Worm (Caenorhabditis elegans) whole organism, young adult: ENCODE measurements around the gene set-2.

Source experiments
- ZK185.1 ChIP-seq: sonication (generic microtip); optimal IDR thresholded peaks from 2 replicates; lab custom pipeline; 2016; ENCODE audit warnings: mild to moderate bottlenecking, missing genetic modification characterization, missing compliant biosample characterization; ENCODE audit not compliant: poor library complexity, severe bottlenecking
- ama-1 ChIP-seq, 3 experiments: fragments of 150-350 bp in 1 of 3; sonication (generic microtip) in 2 of 3; optimal IDR thresholded peaks; 2 replicates each; lab custom pipeline; 2014 to 2018; ENCODE audit warnings: missing biosample characterization in 2 of 3, missing genetic modification characterization in 2 of 3, missing genetic modification reagents in 2 of 3
- athp-1 ChIP-seq: sonication (generic microtip); optimal IDR thresholded peaks from 2 replicates; lab custom pipeline; 2017; ENCODE audit warnings: mild to moderate bottlenecking, missing genetic modification characterization, missing compliant biosample characterization
- cebp-1 ChIP-seq, 2 experiments: fragments of 200-800 bp in 1 of 2; sonication (Bioruptor generic) in 1 of 2; sonication (generic microtip) in 1 of 2; IDR thresholded peaks in 1 of 2; optimal IDR thresholded peaks in 1 of 2; 2 replicates each; pipeline versions ENCODE4 v1.3.6 to Lab custom; 2017 to 2022; ENCODE audit warnings: missing compliant biosample characterization in 2 of 2, missing genetic modification characterization in 2 of 2, mild to moderate bottlenecking in 1 of 2, missing genetic modification reagents in 1 of 2, moderate library complexity in 1 of 2
- dpl-1 ChIP-seq: fragments of 150-350 bp; optimal IDR thresholded peaks from 2 replicates; lab custom pipeline; 2014; ENCODE audit warnings: missing biosample characterization, missing genetic modification reagents, missing genetic modification characterization
- efl-1 ChIP-seq: fragments of 150-350 bp; optimal IDR thresholded peaks from 2 replicates; lab custom pipeline; 2014; ENCODE audit warnings: missing biosample characterization, missing genetic modification reagents, missing genetic modification characterization
- lin-35 ChIP-seq, 3 experiments: fragments of 150-350 bp in 2 of 3; sonication (generic microtip) in 1 of 3; optimal IDR thresholded peaks; 2 replicates each; lab custom pipeline; 2014 to 2018; ENCODE audit warnings: missing biosample characterization in 3 of 3, missing genetic modification characterization in 3 of 3, missing genetic modification reagents in 3 of 3
- madf-6 ChIP-seq: fragments of 200-800 bp; sonication (Bioruptor generic); IDR thresholded peaks from 2 replicates; pipeline ENCODE4 v1.3.6; 2022; ENCODE audit warnings: missing genetic modification reagents, missing genetic modification characterization, missing compliant biosample characterization
- nfya-1 ChIP-seq: sonication (generic microtip); optimal IDR thresholded peaks from 2 replicates; lab custom pipeline; 2017; ENCODE audit warnings: antibody characterized with exemption, missing compliant biosample characterization, missing genetic modification characterization, borderline replicate concordance; ENCODE audit not compliant: insufficient read depth
- rcor-1 ChIP-seq: fragments of 200-800 bp; sonication (Bioruptor generic); IDR thresholded peaks from 2 replicates; pipeline ENCODE4 v1.3.6; 2022; ENCODE audit warnings: missing genetic modification reagents, missing genetic modification characterization, missing compliant biosample characterization
- snpc-4 ChIP-seq, 5 experiments: fragments of 150-350 bp in 1 of 5; sonication (generic microtip) in 4 of 5; optimal IDR thresholded peaks; 2 replicates each; lab custom pipeline; 2014 to 2018; ENCODE audit warnings: missing genetic modification characterization in 5 of 5, missing biosample characterization in 3 of 5, antibody characterized with exemption in 2 of 5, mild to moderate bottlenecking in 2 of 5, missing compliant biosample characterization in 2 of 5, missing genotype in 2 of 5, moderate library complexity in 2 of 5, missing genetic modification reagents in 1 of 5
- zim-3 ChIP-seq: sonication (generic microtip); optimal IDR thresholded peaks from 2 replicates; lab custom pipeline; 2017; ENCODE audit warnings: mild to moderate bottlenecking, missing genetic modification characterization, moderate library complexity, missing compliant biosample characterization

- TF ChIP-seq madf-6 (peak; percentile 45), lin-35 (GFP tag; optimal IDR thresholded peaks at IDR 0.05; lab: Kevin White, UChicago) (no peak), ama-1 (optimal IDR thresholded peaks at IDR 0.05; lab: Kevin White, UChicago) (no peak), ama-1 (GFP tag; optimal IDR thresholded peaks at IDR 0.05; lab: Kevin White, UChicago) (no peak), rcor-1 (GFP tag; lab: Robert Waterston, UW) (0 out of 2 replicates have a peak, but pooled peaks have one; percentile 15), cebp-1 (GFP tag; IDR thresholded peaks at IDR 0.05; lab: Robert Waterston, UW) (no peak), cebp-1 (tag; optimal IDR thresholded peaks at IDR 0.05; lab: Kevin White, UChicago) (no peak), dpl-1 (no peak), zim-3 (tag; lab: Kevin White, UChicago) (no peak), efl-1 (GFP tag; lab: Kevin White, UChicago) (no peak), athp-1 (no peak), ZK185.1 (tag; lab: Kevin White, UChicago) (no peak), snpc-4 (GFP tag; optimal IDR thresholded peaks at IDR 0.05; lab: Kevin White, UChicago) (no peak), snpc-4 (tag; optimal IDR thresholded peaks at IDR 0.05; lab: Kevin White, UChicago) (no peak), nfya-1 (tag; lab: Kevin White, UChicago) (no peak)
Measured at ce11 chrIII:4947352-4947751, 17.3 kb upstream of the set-2 start.
